Worm (Caenorhabditis elegans) whole organism, mixed stage, embryonic: ENCODE data around the gene pafo-1.

ENCODE experiments used
- bed-3 ChIP-seq: fragments of 200-800 bp; sonication (Bioruptor generic); optimal IDR thresholded peaks from 3 replicates; lab custom pipeline; 2018; ENCODE audit warnings: mild to moderate bottlenecking, missing genetic modification characterization, moderate library complexity, missing compliant biosample characterization
- ceh-43 ChIP-seq: fragments of 200-800 bp; sonication (Bioruptor generic); optimal IDR thresholded peaks from 2 replicates; lab custom pipeline; 2018; ENCODE audit warnings: mild to moderate bottlenecking, missing genetic modification characterization, moderate library complexity, missing compliant biosample characterization
- ces-1 ChIP-seq: fragments of 150-350 bp; optimal IDR thresholded peaks from 2 replicates; lab custom pipeline; 2014; ENCODE audit warnings: missing biosample characterization, missing genetic modification reagents, missing genetic modification characterization
- elt-3 ChIP-seq: fragments of 150-350 bp; optimal IDR thresholded peaks from 2 replicates; lab custom pipeline; 2014; ENCODE audit warnings: missing biosample characterization, missing genetic modification characterization
- hlh-1 ChIP-seq: fragments of 150-350 bp; optimal IDR thresholded peaks from 2 replicates; lab custom pipeline; 2014; ENCODE audit warnings: missing biosample characterization, missing genetic modification reagents, missing genetic modification characterization
- mls-2 ChIP-seq: sonication (generic microtip); optimal IDR thresholded peaks from 2 replicates; lab custom pipeline; 2016; ENCODE audit warnings: mild to moderate bottlenecking, missing genetic modification characterization, moderate library complexity, missing compliant biosample characterization
- nhr-2 ChIP-seq: fragments of 150-350 bp; optimal IDR thresholded peaks from 2 replicates; lab custom pipeline; 2014; ENCODE audit warnings: missing biosample characterization, missing genetic modification characterization
- nhr-237 ChIP-seq: fragments of 150-350 bp; optimal IDR thresholded peaks from 2 replicates; lab custom pipeline; 2014; ENCODE audit warnings: missing biosample characterization, missing genetic modification characterization
- nhr-28 ChIP-seq: fragments of 150-350 bp; optimal IDR thresholded peaks from 2 replicates; lab custom pipeline; 2014; ENCODE audit warnings: missing biosample characterization, missing genetic modification characterization
- nhr-76 ChIP-seq: sonication (generic microtip); optimal IDR thresholded peaks from 2 replicates; lab custom pipeline; 2017; ENCODE audit warnings: missing biosample characterization, missing genetic modification characterization
- pha-4 ChIP-seq: fragments of 150-350 bp; optimal IDR thresholded peaks from 2 replicates; lab custom pipeline; 2018; ENCODE audit warnings: missing biosample characterization, missing genetic modification reagents, missing genetic modification characterization
- sptf-1 ChIP-seq: sonication (generic microtip); optimal IDR thresholded peaks from 2 replicates; lab custom pipeline; 2017; ENCODE audit warnings: mild to moderate bottlenecking, missing genetic modification characterization, moderate library complexity, missing compliant biosample characterization
- unc-62 ChIP-seq: fragments of 150-350 bp; optimal IDR thresholded peaks from 2 replicates; lab custom pipeline; 2014; ENCODE audit warnings: missing biosample characterization, missing genetic modification reagents, missing genetic modification characterization
- ztf-11 ChIP-seq: fragments of 150-350 bp; optimal IDR thresholded peaks from 2 replicates; lab custom pipeline; 2014; ENCODE audit warnings: missing biosample characterization, missing genetic modification characterization

- no peak for TF ChIP-seq bed-3 (GFP tag; lab: Kevin White, UChicago)
- no peak for TF ChIP-seq ztf-11 (tag; lab: Kevin White, UChicago)
- TF ChIP-seq nhr-237, result no peak
- no peak for TF ChIP-seq sptf-1 (tag; lab: Kevin White, UChicago)
- TF ChIP-seq pha-4 (tag; lab: Kevin White, UChicago), result no peak
- TF ChIP-seq unc-62 (GFP tag; lab: Kevin White, UChicago), result no peak
- TF ChIP-seq hlh-1 (tag; lab: Kevin White, UChicago), result no peak
- no peak for TF ChIP-seq nhr-2 (tag; lab: Kevin White, UChicago)
- no peak for TF ChIP-seq nhr-28
- no peak for TF ChIP-seq elt-3
- TF ChIP-seq nhr-76 (tag; lab: Kevin White, UChicago), result no peak
- no peak for TF ChIP-seq mls-2 (tag; lab: Kevin White, UChicago)
- no peak for TF ChIP-seq ces-1 (GFP tag; lab: Kevin White, UChicago)
- no peak for TF ChIP-seq ceh-43 (GFP tag; lab: Kevin White, UChicago)
Observed at ce11 chrV:11541284-11541683, 19.8 kb downstream of the pafo-1 start.
